Fruit fly (Drosophila melanogaster) whole organism, prepupa: ENCODE measurements around the gene Ugt37D1.
A peak's percentile ranks its signal among the peaks of the same experiment; 100 is the strongest.

Experiments
- CG10631 ChIP-seq: fragments of 200-800 bp; sonication (Bioruptor generic); optimal IDR thresholded peaks from 2 replicates; lab custom pipeline; 2016; ENCODE audit warnings: missing biosample characterization, missing genetic modification characterization
- CG10669 ChIP-seq: fragments of 200-800 bp; sonication (Bioruptor generic); optimal IDR thresholded peaks from 3 replicates; lab custom pipeline; 2018; ENCODE audit warnings: missing biosample characterization, mild to moderate bottlenecking, missing genetic modification characterization, moderate library complexity
- CG11294 ChIP-seq: fragments of 200-800 bp; sonication (Bioruptor generic); IDR thresholded peaks from 2 replicates; pipeline ENCODE4 v1.3.6; 2022; ENCODE audit warnings: missing biosample characterization, missing genetic modification characterization
- CG11762 ChIP-seq: fragments of 200-800 bp; sonication (Bioruptor generic); optimal IDR thresholded peaks from 3 replicates; lab custom pipeline; 2016; ENCODE audit warnings: missing biosample characterization, missing genetic modification characterization; ENCODE audit not compliant: insufficient read depth
- CG11902 ChIP-seq: fragments of 200-800 bp; sonication (Bioruptor generic); optimal IDR thresholded peaks from 3 replicates; lab custom pipeline; 2016; ENCODE audit warnings: missing biosample characterization, missing genetic modification characterization
- CG15336 ChIP-seq: fragments of 200-800 bp; sonication (Bioruptor generic); IDR thresholded peaks from 2 replicates; pipeline ENCODE4 v1.3.6; 2022; ENCODE audit warnings: missing biosample characterization, missing genetic modification characterization
- CG3032 ChIP-seq: fragments of 200-800 bp; optimal IDR thresholded peaks from 2 replicates; lab custom pipeline; 2019; ENCODE audit warnings: missing biosample characterization, mild to moderate bottlenecking, missing genetic modification characterization, moderate library complexity
- CG31627 ChIP-seq: fragments of 200-800 bp; sonication (Bioruptor generic); optimal IDR thresholded peaks from 3 replicates; lab custom pipeline; 2016; ENCODE audit warnings: missing biosample characterization, missing genetic modification characterization
- CG32006 ChIP-seq: fragments of 200-800 bp; sonication (Bioruptor generic); optimal IDR thresholded peaks from 3 replicates; lab custom pipeline; 2017; ENCODE audit warnings: missing biosample characterization, mild to moderate bottlenecking, missing genetic modification characterization
- CG34406 ChIP-seq: fragments of 200-800 bp; sonication (Bioruptor generic); optimal IDR thresholded peaks from 3 replicates; lab custom pipeline; 2016; ENCODE audit warnings: missing biosample characterization, missing genetic modification characterization
- CG6276 ChIP-seq: fragments of 200-800 bp; sonication (Bioruptor generic); optimal IDR thresholded peaks from 2 replicates; lab custom pipeline; 2017; ENCODE audit warnings: missing biosample characterization, mild to moderate bottlenecking, missing genetic modification characterization
- CG6792 ChIP-seq: fragments of 200-800 bp; sonication (Bioruptor generic); optimal IDR thresholded peaks from 3 replicates; lab custom pipeline; 2016; ENCODE audit warnings: missing biosample characterization, missing genetic modification characterization
- CG6808 ChIP-seq: fragments of 200-800 bp; sonication (Bioruptor generic); optimal IDR thresholded peaks from 3 replicates; lab custom pipeline; 2017; ENCODE audit warnings: missing biosample characterization, missing genetic modification characterization, mild to moderate bottlenecking, moderate library complexity, missing genetic modification reagents
- CG7368 ChIP-seq: fragments of 200-800 bp; sonication (Bioruptor generic); optimal IDR thresholded peaks from 3 replicates; lab custom pipeline; 2016; ENCODE audit warnings: missing biosample characterization, missing genetic modification characterization
- CG8119 ChIP-seq: fragments of 200-800 bp; sonication (Bioruptor generic); IDR thresholded peaks from 3 replicates; pipeline ENCODE4 v1.3.6; 2022; ENCODE audit warnings: missing biosample characterization, missing genetic modification characterization
- CG8632 ChIP-seq: fragments of 200-800 bp; sonication (Bioruptor generic); optimal IDR thresholded peaks from 3 replicates; lab custom pipeline; 2016; ENCODE audit warnings: missing biosample characterization, missing genetic modification characterization
- CG9139 ChIP-seq: fragments of 200-800 bp; sonication (Bioruptor generic); optimal IDR thresholded peaks from 3 replicates; lab custom pipeline; 2017; ENCODE audit warnings: missing biosample characterization, mild to moderate bottlenecking, missing genetic modification characterization
- Eip75B ChIP-seq: fragments of 200-800 bp; sonication (Bioruptor generic); optimal IDR thresholded peaks from 3 replicates; lab custom pipeline; 2016; ENCODE audit warnings: missing biosample characterization, missing genetic modification characterization
- Eip78C ChIP-seq: fragments of 200-800 bp; sonication (Bioruptor generic); peaks from one replicate; lab custom pipeline; 2016; ENCODE audit warnings: missing biosample characterization, missing genetic modification characterization
- Eip93F ChIP-seq: fragments of 200-800 bp; sonication (Bioruptor generic); optimal IDR thresholded peaks from 2 replicates; lab custom pipeline; 2016; ENCODE audit warnings: missing biosample characterization, mild to moderate bottlenecking, missing genetic modification characterization
- Ets21C ChIP-seq: fragments of 200-800 bp; sonication (Bioruptor generic); optimal IDR thresholded peaks from 3 replicates; lab custom pipeline; 2016; ENCODE audit warnings: missing biosample characterization, missing genetic modification characterization
- Hr39 ChIP-seq: fragments of 200-800 bp; sonication (Bioruptor generic); optimal IDR thresholded peaks from 2 replicates; lab custom pipeline; 2016; ENCODE audit warnings: missing biosample characterization, missing genetic modification characterization
- Hr4 ChIP-seq: fragments of 200-800 bp; sonication (Bioruptor generic); optimal IDR thresholded peaks from 3 replicates; lab custom pipeline; 2016; ENCODE audit warnings: missing biosample characterization, missing genetic modification characterization
- Met ChIP-seq: fragments of 200-800 bp; sonication (Bioruptor generic); optimal IDR thresholded peaks from 3 replicates; lab custom pipeline; 2016; ENCODE audit warnings: missing biosample characterization, missing genetic modification characterization
- OdsH ChIP-seq: fragments of 200-800 bp; sonication (Bioruptor generic); optimal IDR thresholded peaks from 3 replicates; lab custom pipeline; 2016; ENCODE audit warnings: missing biosample characterization, missing genetic modification characterization
- Smox ChIP-seq: fragments of 200-800 bp; sonication (Bioruptor generic); optimal IDR thresholded peaks from 3 replicates; lab custom pipeline; 2016; ENCODE audit warnings: missing biosample characterization, missing genetic modification characterization
- Sox102F ChIP-seq: fragments of 200-800 bp; sonication (Bioruptor generic); optimal IDR thresholded peaks from 2 replicates; lab custom pipeline; 2016; ENCODE audit warnings: missing biosample characterization, mild to moderate bottlenecking, missing genetic modification characterization
- Sox14 ChIP-seq: fragments of 200-800 bp; sonication (Bioruptor generic); optimal IDR thresholded peaks from 3 replicates; lab custom pipeline; 2016; ENCODE audit warnings: missing biosample characterization, missing genetic modification characterization
- Sox15 ChIP-seq: fragments of 200-800 bp; sonication (Bioruptor generic); optimal IDR thresholded peaks from 3 replicates; lab custom pipeline; 2016; ENCODE audit warnings: missing biosample characterization, missing genetic modification characterization
- achi ChIP-seq: fragments of 200-800 bp; sonication (Bioruptor generic); optimal IDR thresholded peaks from 3 replicates; lab custom pipeline; 2016; ENCODE audit warnings: missing biosample characterization, missing genetic modification characterization
- acj6 ChIP-seq: fragments of 200-800 bp; sonication (Bioruptor generic); optimal IDR thresholded peaks from 3 replicates; lab custom pipeline; 2016; ENCODE audit warnings: missing biosample characterization, missing genetic modification characterization
- cyc ChIP-seq: fragments of 200-800 bp; sonication (Bioruptor generic); optimal IDR thresholded peaks from 3 replicates; lab custom pipeline; 2016; ENCODE audit warnings: missing biosample characterization, missing genetic modification characterization
- dac ChIP-seq: fragments of 200-800 bp; sonication (Bioruptor generic); optimal IDR thresholded peaks from 2 replicates; lab custom pipeline; 2017; ENCODE audit warnings: missing biosample characterization, mild to moderate bottlenecking, missing genetic modification characterization
- eg ChIP-seq: fragments of 200-800 bp; sonication (Bioruptor generic); IDR thresholded peaks from 3 replicates; pipeline ENCODE4 v1.3.6; 2022; ENCODE audit warnings: missing biosample characterization, missing genetic modification characterization
- esn ChIP-seq: fragments of 200-800 bp; sonication (Bioruptor generic); optimal IDR thresholded peaks from 2 replicates; lab custom pipeline; 2016; ENCODE audit warnings: missing biosample characterization, mild to moderate bottlenecking, missing genetic modification characterization, moderate library complexity
- fd59A ChIP-seq: fragments of 200-800 bp; sonication (Bioruptor generic); optimal IDR thresholded peaks from 2 replicates; lab custom pipeline; 2017; ENCODE audit warnings: missing biosample characterization, mild to moderate bottlenecking, missing genetic modification characterization, missing genetic modification reagents
- fd85E ChIP-seq: fragments of 200-800 bp; sonication (Bioruptor generic); optimal IDR thresholded peaks from 3 replicates; lab custom pipeline; 2016; ENCODE audit warnings: missing biosample characterization, missing genetic modification characterization
- fkh ChIP-seq: fragments of 200-800 bp; sonication (Bioruptor generic); optimal IDR thresholded peaks from 3 replicates; lab custom pipeline; 2017; ENCODE audit warnings: missing biosample characterization, mild to moderate bottlenecking, missing genetic modification characterization, moderate library complexity
- lz ChIP-seq: fragments of 200-800 bp; sonication (Bioruptor generic); optimal IDR thresholded peaks from 3 replicates; lab custom pipeline; 2016; ENCODE audit warnings: missing biosample characterization, missing genetic modification characterization
- net ChIP-seq: fragments of 200-800 bp; sonication (Bioruptor generic); optimal IDR thresholded peaks from 3 replicates; lab custom pipeline; 2016; ENCODE audit warnings: missing biosample characterization, missing genetic modification characterization
- pdm3 ChIP-seq: fragments of 200-800 bp; sonication (Bioruptor generic); optimal IDR thresholded peaks from 3 replicates; lab custom pipeline; 2016; ENCODE audit warnings: missing biosample characterization, missing genetic modification characterization
- salr ChIP-seq, 2 experiments: fragments of 200-800 bp; sonication (Bioruptor generic); optimal IDR thresholded peaks; 3 replicates each; lab custom pipeline; 2016 to 2018; ENCODE audit warnings: missing biosample characterization in 2 of 2, missing genetic modification characterization in 2 of 2, mild to moderate bottlenecking in 1 of 2
- spab ChIP-seq: fragments of 200-800 bp; sonication (Bioruptor generic); optimal IDR thresholded peaks from 2 replicates; lab custom pipeline; 2017; ENCODE audit warnings: missing biosample characterization, mild to moderate bottlenecking, missing genetic modification characterization, missing genetic modification reagents
- ss ChIP-seq, 2 experiments: fragments of 200-800 bp; sonication (Bioruptor generic); optimal IDR thresholded peaks; 2 replicates in 1 of 2; 3 replicates in 1 of 2; lab custom pipeline; 2017 to 2018; ENCODE audit warnings: mild to moderate bottlenecking in 2 of 2, missing biosample characterization in 2 of 2, missing genetic modification characterization in 2 of 2, moderate library complexity in 1 of 2
- svp ChIP-seq: fragments of 200-800 bp; sonication (Bioruptor generic); peaks from one replicate; lab custom pipeline; 2016; ENCODE audit warnings: missing biosample characterization, missing genetic modification characterization
- topi ChIP-seq: fragments of 200-800 bp; sonication (Bioruptor generic); optimal IDR thresholded peaks from 3 replicates; lab custom pipeline; 2016; ENCODE audit warnings: missing biosample characterization, missing genetic modification characterization
- vri ChIP-seq: fragments of 200-800 bp; sonication (Bioruptor generic); optimal IDR thresholded peaks from 3 replicates; lab custom pipeline; 2016; ENCODE audit warnings: missing biosample characterization, mild to moderate bottlenecking, missing genetic modification characterization

Gene Ugt37D1

dm6 chr2L:16842505-16842904, 43.7 kb downstream of the Ugt37D1 start:
- TF ChIP-seq Ets21C (GFP tag; lab: Kevin White, UChicago) (peak; percentile 23), spab (GFP tag; lab: Kevin White, UChicago) (peak; percentile 10), CG10631 (GFP tag; lab: Kevin White, UChicago) (peak; percentile 49), cyc (peak; percentile 11), achi (GFP tag; lab: Kevin White, UChicago) (peak; percentile 42), Eip78C (GFP tag; lab: Kevin White, UChicago) (peak; percentile 90), Eip93F (GFP tag; lab: Kevin White, UChicago) (no peak), CG32006 (GFP tag; lab: Kevin White, UChicago) (peak; percentile 66), Hr39 (GFP tag; lab: Kevin White, UChicago) (peak; percentile 52), CG7368 (GFP tag; lab: Kevin White, UChicago) (no peak), Sox102F (peak; percentile 60), svp (peak; percentile 74), CG11902 (peak; percentile 17), Eip75B (GFP tag; lab: Kevin White, UChicago) (peak; percentile 44), ss (GFP tag; optimal IDR thresholded peaks at IDR 0.05; lab: Kevin White, UChicago) (no peak), CG31627 (GFP tag; lab: Kevin White, UChicago) (peak; percentile 48), Hr4 (GFP tag; lab: Kevin White, UChicago) (peak; percentile 57), Smox (GFP tag; lab: Kevin White, UChicago) (peak; percentile 41), Sox14 (GFP tag; lab: Kevin White, UChicago) (peak; percentile 33), OdsH (peak; percentile 11), net (GFP tag; lab: Kevin White, UChicago) (peak; percentile 29), lz (GFP tag; lab: Kevin White, UChicago) (peak; percentile 46), CG6808 (peak; percentile 19), pdm3 (GFP tag; lab: Kevin White, UChicago) (peak; percentile 54), CG11762 (GFP tag; lab: Kevin White, UChicago) (no peak), fd59A (GFP tag; lab: Kevin White, UChicago) (no peak), CG9139 (GFP tag; lab: Kevin White, UChicago) (no peak), CG3032 (tag; lab: Kevin White, UChicago) (no peak), esn (GFP tag; lab: Kevin White, UChicago) (peak; percentile 70), CG6276 (GFP tag; lab: Kevin White, UChicago) (no peak), Met (GFP tag; lab: Kevin White, UChicago) (peak; percentile 59), topi (GFP tag; lab: Kevin White, UChicago) (peak; percentile 47), salr (GFP tag; optimal IDR thresholded peaks at IDR 0.05; lab: Kevin White, UChicago) (no peak), CG8632 (GFP tag; lab: Kevin White, UChicago) (peak; percentile 25), CG6792 (GFP tag; lab: Kevin White, UChicago) (peak; percentile 21), dac (GFP tag; lab: Kevin White, UChicago) (peak; percentile 23), CG34406 (GFP tag; lab: Kevin White, UChicago) (peak; percentile 42), acj6 (GFP tag; lab: Kevin White, UChicago) (peak; percentile 44), CG8119 (GFP tag; lab: Robert Waterston, UW) (peak; percentile 35; the same call in 2 of the 3 replicates), eg (GFP tag; lab: Robert Waterston, UW) (no peak)
- TF ChIP-seq, all 60 proteins: peak for 30

dm6 chr2L:16843336-16843735, 44.5 kb downstream of the Ugt37D1 start:
- peak; percentile 70 for TF ChIP-seq svp
- TF ChIP-seq Eip78C (GFP tag; lab: Kevin White, UChicago), result peak; percentile 62
- TF ChIP-seq CG15336 (GFP tag; lab: Robert Waterston, UW), result peak; percentile 50; the same call in 1 of the 2 replicates
- peak; percentile 41 for TF ChIP-seq net (GFP tag; lab: Kevin White, UChicago)
- peak; percentile 10 for TF ChIP-seq Sox15
- TF ChIP-seq Sox102F, result peak; percentile 61
- no peak for TF ChIP-seq fkh (GFP tag; lab: Kevin White, UChicago)
- TF ChIP-seq OdsH, result peak; percentile 42
- TF ChIP-seq vri (GFP tag; lab: Kevin White, UChicago), result no peak
- TF ChIP-seq fd85E (GFP tag; lab: Kevin White, UChicago), result no peak
- no peak for TF ChIP-seq CG11902
- TF ChIP-seq acj6 (GFP tag; lab: Kevin White, UChicago), result peak; percentile 21
- TF ChIP-seq CG8119 (GFP tag; lab: Robert Waterston, UW), result peak; percentile 33; the same call in 1 of the 3 replicates
- TF ChIP-seq dac (GFP tag; lab: Kevin White, UChicago), result no peak
- peak; percentile 32 for TF ChIP-seq achi (GFP tag; lab: Kevin White, UChicago)
- no peak for TF ChIP-seq Eip93F (GFP tag; lab: Kevin White, UChicago)
- peak; percentile 68 for TF ChIP-seq Met (GFP tag; lab: Kevin White, UChicago)
- TF ChIP-seq Hr4 (GFP tag; lab: Kevin White, UChicago), result peak; percentile 24
- no peak for TF ChIP-seq CG11762 (GFP tag; lab: Kevin White, UChicago)
- peak; percentile 3 for TF ChIP-seq CG6792 (GFP tag; lab: Kevin White, UChicago)
- TF ChIP-seq Hr39 (GFP tag; lab: Kevin White, UChicago), result peak; percentile 66
- no peak for TF ChIP-seq CG11294 (GFP tag; lab: Robert Waterston, UW)
- TF ChIP-seq CG10669 (GFP tag; lab: Kevin White, UChicago), result no peak
- peak; percentile 65 for TF ChIP-seq topi (GFP tag; lab: Kevin White, UChicago)
- peak; percentile 21 for TF ChIP-seq CG32006 (GFP tag; lab: Kevin White, UChicago)
- TF ChIP-seq eg (GFP tag; lab: Robert Waterston, UW), result peak; percentile 48; the same call in 1 of the 3 replicates
- peak; percentile 47 for TF ChIP-seq lz (GFP tag; lab: Kevin White, UChicago)
- peak; percentile 54 for TF ChIP-seq Smox (GFP tag; lab: Kevin White, UChicago)
